Worm (Caenorhabditis elegans): ENCODE results near the gene str-255.

DNA sequence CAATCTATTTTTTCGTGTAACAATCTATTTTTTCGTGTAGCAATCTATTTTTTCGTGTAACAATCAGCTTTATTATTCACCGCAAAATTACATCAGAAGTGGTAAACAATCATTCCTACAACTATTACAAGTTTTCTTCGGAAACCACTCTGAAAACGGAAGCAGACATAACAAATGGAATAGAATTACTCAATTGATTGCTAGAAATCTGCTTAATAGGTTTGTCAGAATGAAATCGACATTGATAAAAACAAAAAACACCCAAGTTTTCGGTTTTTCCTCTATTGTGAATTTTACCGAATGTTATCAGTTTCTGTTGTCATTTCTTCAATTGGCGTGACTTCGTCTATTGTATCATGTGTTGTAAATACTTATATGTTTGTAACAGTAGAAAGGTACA lies 16.8 kb downstream of the str-255 start, which contains the start of gene srbc-20:
- TF ChIP-seq unc-62 (GFP tag; optimal IDR thresholded peaks at IDR 0.05) (no peak), lin-39 (tag; optimal IDR thresholded peaks at IDR 0.05) (no peak), zag-1 (tag; optimal IDR thresholded peaks at IDR 0.05) (no peak), gmeb-1 (tag; optimal IDR thresholded peaks at IDR 0.05) (no peak), ama-1 (optimal IDR thresholded peaks at IDR 0.05) (no peak), F13H6.1 (tag; optimal IDR thresholded peaks at IDR 0.05) (no peak), aly-2 (tag; optimal IDR thresholded peaks at IDR 0.05) (no peak), crh-2 (tag; optimal IDR thresholded peaks at IDR 0.05) (no peak), ZK546.5 (tag; optimal IDR thresholded peaks at IDR 0.05) (no peak), lin-13 (GFP tag; optimal IDR thresholded peaks at IDR 0.05) (no peak), C34F6.9 (tag; optimal IDR thresholded peaks at IDR 0.05) (no peak), peb-1 (tag; optimal IDR thresholded peaks at IDR 0.05) (no peak), skn-1 (tag; optimal IDR thresholded peaks at IDR 0.05) (no peak), alr-1 (tag; optimal IDR thresholded peaks at IDR 0.05) (no peak)

Measured in whole organism, L2 larva.